Worm (Caenorhabditis elegans) whole organism, L2 larva: ENCODE measurements around the gene fbxa-135.

Experiments used
- lin-11 ChIP-seq: fragments of 150-350 bp; sonication (generic microtip); optimal IDR thresholded peaks from 2 replicates; lab custom pipeline; 2014; ENCODE audit warnings: missing biosample characterization, missing genetic modification characterization, inconsistent platforms, mixed read lengths
- nhr-11 ChIP-seq: fragments of 150-350 bp; optimal IDR thresholded peaks from 2 replicates; lab custom pipeline; 2014; ENCODE audit warnings: missing biosample characterization, missing genetic modification characterization
- nhr-6 ChIP-seq: fragments of 150-350 bp; optimal IDR thresholded peaks from 2 replicates; lab custom pipeline; 2014; ENCODE audit warnings: missing biosample characterization, missing genetic modification characterization
- nhr-77 ChIP-seq: fragments of 150-350 bp; optimal IDR thresholded peaks from 2 replicates; lab custom pipeline; 2014; ENCODE audit warnings: missing biosample characterization, missing genetic modification characterization

DNA sequence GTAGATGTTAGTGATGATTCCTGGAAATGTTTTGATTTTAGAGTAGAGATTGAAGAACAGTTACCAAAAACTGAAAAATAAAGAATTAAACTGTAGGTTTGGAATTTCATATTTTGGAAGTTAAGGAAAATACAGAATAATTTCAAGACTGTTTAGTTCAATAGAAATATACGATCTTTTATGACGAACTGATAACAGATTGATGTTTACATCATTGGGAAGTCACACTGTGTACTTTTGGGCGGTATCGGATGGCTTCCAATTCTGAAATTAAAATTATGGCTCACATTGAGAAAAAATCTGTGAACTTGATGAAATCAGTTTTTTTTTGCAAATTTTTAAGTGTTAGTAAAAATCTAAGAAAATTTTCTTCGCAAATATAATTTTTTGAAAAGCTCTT is 30.4 kb downstream of the fbxa-135 start, which contains the start of gene T26H5.8:
- TF ChIP-seq lin-11 (tag; lab: Kevin White, UChicago): no peak
- TF ChIP-seq nhr-11 (tag; lab: Kevin White, UChicago): no peak
- no peak for TF ChIP-seq nhr-6 (tag; lab: Kevin White, UChicago)
- TF ChIP-seq nhr-77: no peak
